Fruit fly (Drosophila melanogaster) whole organism, embryonic: ENCODE data around the gene Bet5.
A peak's percentile ranks its signal among the peaks of the same experiment; 100 is the strongest.

Source experiments
- ATbp ChIP-seq: fragments of 200-800 bp; sonication (Bioruptor generic); optimal IDR thresholded peaks from 2 replicates; lab custom pipeline; 2017; ENCODE audit warnings: missing biosample characterization, mild to moderate bottlenecking, missing genetic modification characterization, missing genetic modification reagents
- Atf-2 ChIP-seq: fragments of 200-800 bp; sonication (Bioruptor generic); optimal IDR thresholded peaks from 2 replicates; lab custom pipeline; 2016; ENCODE audit warnings: missing biosample characterization, missing genetic modification characterization
- BEAF-32 ChIP-seq: fragments of 200-800 bp; sonication (Bioruptor generic); optimal IDR thresholded peaks from 3 replicates; lab custom pipeline; 2017; ENCODE audit warnings: missing biosample characterization, missing genetic modification characterization, mild to moderate bottlenecking, moderate library complexity, missing genetic modification reagents
- C15 ChIP-seq: fragments of 200-800 bp; sonication (Bioruptor generic); IDR thresholded peaks from 3 replicates; pipeline ENCODE4 v1.3.6; 2022; ENCODE audit warnings: missing biosample characterization, missing genetic modification characterization
- CG1024 ChIP-seq: fragments of 200-800 bp; sonication (Bioruptor generic); IDR thresholded peaks from 2 replicates; pipeline ENCODE4 v1.3.6; 2022; ENCODE audit warnings: missing biosample characterization, missing genetic modification characterization
- CG10462 ChIP-seq: fragments of 200-800 bp; sonication (Bioruptor generic); optimal IDR thresholded peaks from 2 replicates; lab custom pipeline; 2016; ENCODE audit warnings: missing biosample characterization, missing genetic modification characterization
- CG11560 ChIP-seq: fragments of 200-800 bp; sonication (Bioruptor generic); IDR thresholded peaks from 3 replicates; pipeline ENCODE4 v1.3.6; 2022; ENCODE audit warnings: missing biosample characterization, missing genetic modification characterization
- CG12104 ChIP-seq: fragments of 200-800 bp; sonication (Bioruptor generic); optimal IDR thresholded peaks from 3 replicates; lab custom pipeline; 2016; ENCODE audit warnings: missing biosample characterization, missing genetic modification characterization
- CG17385 ChIP-seq: fragments of 200-800 bp; sonication (Bioruptor generic); optimal IDR thresholded peaks from 3 replicates; lab custom pipeline; 2018; ENCODE audit warnings: missing biosample characterization, mild to moderate bottlenecking, missing genetic modification characterization
- CG18262 ChIP-seq: fragments of 200-800 bp; optimal IDR thresholded peaks from 3 replicates; lab custom pipeline; 2019; ENCODE audit warnings: missing biosample characterization, mild to moderate bottlenecking, missing genetic modification characterization, moderate library complexity
- CG2199 ChIP-seq: fragments of 200-800 bp; sonication (Bioruptor generic); IDR thresholded peaks from 3 replicates; pipeline ENCODE4 v1.3.6; 2022; ENCODE audit warnings: missing biosample characterization, missing genetic modification characterization
- CG3995 ChIP-seq: fragments of 200-800 bp; sonication (Bioruptor generic); optimal IDR thresholded peaks from 3 replicates; lab custom pipeline; 2016; ENCODE audit warnings: missing biosample characterization, missing genetic modification characterization
- CG4328 ChIP-seq: fragments of 200-800 bp; sonication (Bioruptor generic); optimal IDR thresholded peaks from 3 replicates; lab custom pipeline; 2017; ENCODE audit warnings: missing biosample characterization, missing genetic modification reagents, missing genetic modification characterization
- CG4360 ChIP-seq: fragments of 200-800 bp; sonication (Bioruptor generic); IDR thresholded peaks from 2 replicates; pipeline ENCODE4 v1.3.6; 2022; ENCODE audit warnings: missing biosample characterization, missing genetic modification characterization
- CG6791 ChIP-seq: fragments of 200-800 bp; sonication (Bioruptor generic); IDR thresholded peaks from 3 replicates; pipeline ENCODE4 v1.3.6; 2022; ENCODE audit warnings: missing biosample characterization, missing genetic modification characterization; ENCODE audit not compliant: partially characterized antibody
- CG7786 ChIP-seq: fragments of 200-800 bp; sonication (Bioruptor generic); optimal IDR thresholded peaks from 2 replicates; lab custom pipeline; 2016; ENCODE audit warnings: missing biosample characterization, missing genetic modification characterization
- CG8924 ChIP-seq: fragments of 200-800 bp; optimal IDR thresholded peaks from 3 replicates; lab custom pipeline; 2019; ENCODE audit warnings: missing biosample characterization, mild to moderate bottlenecking, missing genetic modification characterization, moderate library complexity
- Drgx ChIP-seq: fragments of 200-800 bp; sonication (Bioruptor generic); IDR thresholded peaks from 2 replicates; pipeline ENCODE4 v1.3.6; 2022; ENCODE audit warnings: missing biosample characterization, missing genetic modification characterization
- E2f2 ChIP-seq: fragments of 200-800 bp; sonication (Bioruptor generic); IDR thresholded peaks from 2 replicates; pipeline ENCODE4 v1.3.6; 2022; ENCODE audit warnings: missing biosample characterization, missing genetic modification characterization
- ERR ChIP-seq: fragments of 200-800 bp; sonication (Bioruptor generic); optimal IDR thresholded peaks from 2 replicates; lab custom pipeline; 2016; ENCODE audit warnings: missing biosample characterization, missing genetic modification characterization
- H2.0 ChIP-seq: fragments of 200-800 bp; sonication (Bioruptor generic); IDR thresholded peaks from 2 replicates; pipeline ENCODE4 v1.3.6; 2022; ENCODE audit warnings: missing biosample characterization, missing genetic modification characterization
- Hmx ChIP-seq: fragments of 200-800 bp; sonication (Bioruptor generic); optimal IDR thresholded peaks from 2 replicates; lab custom pipeline; 2016; ENCODE audit warnings: missing biosample characterization, missing genetic modification characterization
- Hsf ChIP-seq: fragments of 200-800 bp; sonication (Bioruptor generic); optimal IDR thresholded peaks from 3 replicates; lab custom pipeline; 2016; ENCODE audit warnings: missing biosample characterization, missing genetic modification characterization
- Lim3 ChIP-seq: fragments of 200-800 bp; sonication (Bioruptor generic); IDR thresholded peaks from 2 replicates; pipeline ENCODE4 v1.3.6; 2022; ENCODE audit warnings: missing biosample characterization, missing genetic modification characterization
- Lpt ChIP-seq: fragments of >200 bp; optimal IDR thresholded peaks from 2 replicates; lab custom pipeline; 2018; ENCODE audit warnings: missing biosample characterization, missing genetic modification characterization
- NFAT ChIP-seq: fragments of 200-800 bp; sonication (Bioruptor generic); IDR thresholded peaks from 2 replicates; pipeline ENCODE4 v1.3.6; 2022; ENCODE audit warnings: missing biosample characterization, missing genetic modification characterization
- Ravus ChIP-seq: fragments of 200-800 bp; sonication (Bioruptor generic); IDR thresholded peaks from 2 replicates; pipeline ENCODE4 v1.3.6; 2022; ENCODE audit warnings: missing biosample characterization, missing genetic modification characterization
- Xbp1 ChIP-seq: fragments of 200-800 bp; sonication (Bioruptor generic); optimal IDR thresholded peaks from 3 replicates; lab custom pipeline; 2016; ENCODE audit warnings: missing biosample characterization, mild to moderate bottlenecking, missing genetic modification characterization
- YL-1 ChIP-seq: fragments of 200-800 bp; sonication (Bioruptor generic); optimal IDR thresholded peaks from 3 replicates; lab custom pipeline; 2017; ENCODE audit warnings: missing biosample characterization, mild to moderate bottlenecking, missing genetic modification characterization
- bab2 ChIP-seq: fragments of 200-800 bp; sonication (Bioruptor generic); optimal IDR thresholded peaks from 2 replicates; lab custom pipeline; 2016; ENCODE audit warnings: missing biosample characterization, missing genetic modification characterization
- chn ChIP-seq: fragments of 200-800 bp; sonication (Bioruptor generic); optimal IDR thresholded peaks from 2 replicates; lab custom pipeline; 2016; ENCODE audit warnings: missing biosample characterization, missing genetic modification characterization
- ci ChIP-seq: fragments of 200-800 bp; sonication (Bioruptor generic); IDR thresholded peaks from 3 replicates; pipeline ENCODE4 v1.3.6; 2022; ENCODE audit warnings: missing biosample characterization, missing genetic modification characterization
- crc ChIP-seq: fragments of 200-800 bp; sonication (Bioruptor generic); optimal IDR thresholded peaks from 2 replicates; lab custom pipeline; 2016; ENCODE audit warnings: missing biosample characterization, missing genetic modification characterization
- dmrt11E ChIP-seq: fragments of 200-800 bp; sonication (Bioruptor generic); optimal IDR thresholded peaks from 3 replicates; lab custom pipeline; 2018; ENCODE audit warnings: missing biosample characterization, mild to moderate bottlenecking, missing genetic modification characterization, moderate library complexity
- eyg ChIP-seq: fragments of 200-800 bp; sonication (Bioruptor generic); optimal IDR thresholded peaks from 3 replicates; lab custom pipeline; 2016; ENCODE audit warnings: missing biosample characterization, missing genetic modification characterization
- fd96Cb ChIP-seq: fragments of 200-800 bp; sonication (Bioruptor generic); optimal IDR thresholded peaks from 2 replicates; lab custom pipeline; 2018; ENCODE audit warnings: missing biosample characterization, mild to moderate bottlenecking, missing genetic modification characterization, moderate library complexity
- ftz-f1 ChIP-seq: fragments of 200-800 bp; sonication (Bioruptor generic); optimal IDR thresholded peaks from 2 replicates; lab custom pipeline; 2016; ENCODE audit warnings: missing biosample characterization, missing genetic modification characterization
- gt ChIP-seq: fragments of 200-800 bp; sonication (Bioruptor generic); IDR thresholded peaks from 2 replicates; pipeline ENCODE4 v1.3.6; 2022; ENCODE audit warnings: missing biosample characterization, missing genetic modification characterization
- knrl ChIP-seq: fragments of 200-800 bp; sonication (Bioruptor generic); IDR thresholded peaks from 3 replicates; pipeline ENCODE4 v1.3.6; 2022; ENCODE audit warnings: missing biosample characterization, missing genetic modification characterization; ENCODE audit not compliant: partially characterized antibody
- lmd ChIP-seq: fragments of 200-800 bp; sonication (Bioruptor generic); IDR thresholded peaks from 2 replicates; pipeline ENCODE4 v1.3.6; 2022; ENCODE audit warnings: missing biosample characterization, missing genetic modification characterization
- maf-S ChIP-seq: fragments of 200-800 bp; sonication (Bioruptor generic); optimal IDR thresholded peaks from 2 replicates; lab custom pipeline; 2016; ENCODE audit warnings: missing biosample characterization, missing genetic modification characterization
- pros ChIP-seq: fragments of 200-800 bp; sonication (Bioruptor generic); optimal IDR thresholded peaks from 3 replicates; lab custom pipeline; 2019; ENCODE audit warnings: missing biosample characterization, mild to moderate bottlenecking, missing genetic modification characterization, moderate library complexity
- pzg ChIP-seq: fragments of 200-800 bp; sonication (Bioruptor generic); optimal IDR thresholded peaks from 3 replicates; lab custom pipeline; 2018; ENCODE audit warnings: missing biosample characterization, mild to moderate bottlenecking, missing genetic modification characterization, moderate library complexity
- sc ChIP-seq, 3 experiments: fragments of >200 bp in 2 of 3; fragments of 200-800 bp in 1 of 3; sonication (Bioruptor generic) in 1 of 3; optimal IDR thresholded peaks; 2 replicates in 2 of 3; 3 replicates in 1 of 3; lab custom pipeline; 2017; ENCODE audit warnings: mild to moderate bottlenecking in 1 of 3, missing biosample characterization in 1 of 3, missing genetic modification characterization in 1 of 3, missing genetic modification reagents in 1 of 3
- sim ChIP-seq: fragments of 200-800 bp; sonication (Bioruptor generic); IDR thresholded peaks from 2 replicates; pipeline ENCODE4 v1.3.6; 2022; ENCODE audit warnings: missing biosample characterization, missing genetic modification characterization
- ssp ChIP-seq: fragments of 200-800 bp; sonication (Bioruptor generic); IDR thresholded peaks from 2 replicates; pipeline ENCODE4 v1.3.6; 2022; ENCODE audit warnings: missing biosample characterization, missing genetic modification characterization
- stwl ChIP-seq: fragments of 200-800 bp; sonication (Bioruptor generic); optimal IDR thresholded peaks from 3 replicates; lab custom pipeline; 2018; ENCODE audit warnings: missing biosample characterization, mild to moderate bottlenecking, missing genetic modification characterization, moderate library complexity
- vfl ChIP-seq: fragments of 200-800 bp; sonication (Bioruptor generic); optimal IDR thresholded peaks from 2 replicates; lab custom pipeline; 2016; ENCODE audit warnings: missing biosample characterization, missing genetic modification characterization
- wek ChIP-seq: fragments of 200-800 bp; sonication (Bioruptor generic); optimal IDR thresholded peaks from 3 replicates; lab custom pipeline; 2018; ENCODE audit warnings: missing biosample characterization, mild to moderate bottlenecking, missing genetic modification characterization, moderate library complexity

Bet5 gene

DNA sequence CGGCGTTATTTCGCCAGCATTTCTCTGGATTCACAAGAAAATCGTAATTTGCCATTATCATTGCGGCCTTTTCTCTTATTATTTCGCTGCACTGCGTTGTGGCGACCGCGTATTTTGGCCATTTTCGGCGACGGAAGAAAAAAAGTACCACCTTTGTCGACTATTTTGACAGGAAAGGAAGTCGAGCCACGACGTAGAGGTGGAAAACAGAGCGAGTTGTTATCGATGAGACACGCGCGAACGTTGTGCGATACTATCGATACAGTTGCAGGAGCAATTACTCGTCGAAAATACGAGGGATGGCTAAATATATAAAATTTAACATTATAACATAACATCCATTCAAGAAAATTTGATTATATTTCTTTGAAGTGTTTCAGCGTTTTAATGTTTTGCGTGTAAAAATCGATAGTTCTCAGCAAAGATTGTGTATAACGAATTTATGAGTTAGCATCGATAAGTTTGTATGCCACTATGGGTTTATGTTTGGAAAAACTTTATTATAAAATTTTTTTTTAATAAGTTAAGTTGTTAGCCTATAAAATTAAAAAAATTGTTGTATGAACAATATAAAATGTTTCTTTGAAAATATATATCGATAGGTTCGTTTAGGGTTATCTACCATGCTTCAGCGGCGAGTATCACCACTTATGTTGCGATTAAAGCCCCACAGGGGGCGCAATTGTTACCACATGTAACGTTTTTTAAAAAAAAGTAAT, 28.9 kb downstream of the Bet5 start, which contains the start of gene RpS7 (continued):
- no peak for TF ChIP-seq Hmx (GFP tag; lab: Kevin White, UChicago)
- TF ChIP-seq CG4360 = peak; percentile 43; the same call in 1 of the 2 replicates
- peak; percentile 99 for TF ChIP-seq knrl (GFP tag; lab: Robert Waterston, UW)
- TF ChIP-seq wek (GFP tag; lab: Kevin White, UChicago) = peak; percentile 88
- TF ChIP-seq Lim3 = no peak
- TF ChIP-seq sc (optimal IDR thresholded peaks at IDR 0.05; lab: Kevin White, UChicago) = no peak
- TF ChIP-seq sc (GFP tag; optimal IDR thresholded peaks at IDR 0.05; lab: Kevin White, UChicago) = peak; percentile 59
- TF ChIP-seq CG2199 = peak; percentile 75; the same call in 1 of the 3 replicates
- TF ChIP-seq Hsf (GFP tag; lab: Kevin White, UChicago) = peak; percentile 60
- TF ChIP-seq Atf-2 (GFP tag; lab: Kevin White, UChicago) = peak; percentile 7
- peak; percentile 83 for TF ChIP-seq CG17385 (GFP tag; lab: Kevin White, UChicago)
- TF ChIP-seq C15 (GFP tag; lab: Robert Waterston, UW) = peak; percentile 53; the same call in 1 of the 3 replicates
- peak; percentile 33 for TF ChIP-seq pros (GFP tag; lab: Kevin White, UChicago)
- TF ChIP-seq ftz-f1 (GFP tag; lab: Kevin White, UChicago) = no peak
- TF ChIP-seq CG18262 (tag; lab: Kevin White, UChicago) = peak; percentile 69
- TF ChIP-seq CG1024 = peak; percentile 67
- TF ChIP-seq CG12104 = peak; percentile 70
- TF ChIP-seq Xbp1 = peak; percentile 37
- peak; percentile 76 for TF ChIP-seq CG4328 (GFP tag; lab: Kevin White, UChicago)
- TF ChIP-seq crc (GFP tag; lab: Kevin White, UChicago) = peak; percentile 30
- TF ChIP-seq dmrt11E (tag; lab: Kevin White, UChicago) = peak; percentile 45
- peak; percentile 8 for TF ChIP-seq fd96Cb (tag; lab: Kevin White, UChicago)
- TF ChIP-seq Ravus (GFP tag; lab: Robert Waterston, UW) = no peak
- peak; percentile 39; the same call in 1 of the 2 replicates for TF ChIP-seq ssp
- no peak for TF ChIP-seq CG7786 (GFP tag; lab: Kevin White, UChicago)
- TF ChIP-seq E2f2 = peak; percentile 44; the same call in 1 of the 2 replicates
- peak; percentile 54 for TF ChIP-seq pzg (GFP tag; lab: Kevin White, UChicago)
- peak; percentile 78 for TF ChIP-seq H2.0 (GFP tag; lab: Robert Waterston, UW)
- TF ChIP-seq ERR (GFP tag; lab: Kevin White, UChicago) = no peak
- peak; percentile 67 for TF ChIP-seq ATbp (GFP tag; lab: Kevin White, UChicago)
- TF ChIP-seq CG3995 = peak; percentile 36
- peak; percentile 96 for TF ChIP-seq BEAF-32 (GFP tag; lab: Kevin White, UChicago)
- TF ChIP-seq sim (GFP tag; lab: Robert Waterston, UW) = peak; percentile 60; the same call in 1 of the 2 replicates
- TF ChIP-seq bab2 (GFP tag; lab: Kevin White, UChicago) = peak; percentile 23
- no peak for TF ChIP-seq maf-S
- peak; percentile 55 for TF ChIP-seq stwl (tag; lab: Kevin White, UChicago)
- peak; percentile 94 for TF ChIP-seq CG6791 (GFP tag; lab: Robert Waterston, UW)
- no peak for TF ChIP-seq vfl (GFP tag; lab: Kevin White, UChicago)
- peak; percentile 53 for TF ChIP-seq Drgx
- peak; percentile 37 for TF ChIP-seq eyg (GFP tag; lab: Kevin White, UChicago)
- TF ChIP-seq chn = peak; percentile 45
- TF ChIP-seq NFAT (GFP tag; lab: Robert Waterston, UW) = peak; percentile 79; the same call in 1 of the 2 replicates
- TF ChIP-seq CG10462 (GFP tag; lab: Kevin White, UChicago) = peak; percentile 15
- peak; percentile 62 for TF ChIP-seq CG8924 (tag; lab: Kevin White, UChicago)
- TF ChIP-seq Lpt = no peak
- peak; percentile 83 for TF ChIP-seq YL-1 (GFP tag; lab: Kevin White, UChicago)
- TF ChIP-seq ci (GFP tag; lab: Robert Waterston, UW) = peak; percentile 93
- peak; percentile 49; the same call in 1 of the 3 replicates for TF ChIP-seq CG11560 (tag; lab: Robert Waterston, UW)
- TF ChIP-seq lmd = peak; percentile 55
- TF ChIP-seq gt (GFP tag; lab: Robert Waterston, UW) = peak; percentile 17; the same call in 1 of the 2 replicates
